1 fruit fly cellular context compared by ENCODE assay signal in the genomic region with DNA sequence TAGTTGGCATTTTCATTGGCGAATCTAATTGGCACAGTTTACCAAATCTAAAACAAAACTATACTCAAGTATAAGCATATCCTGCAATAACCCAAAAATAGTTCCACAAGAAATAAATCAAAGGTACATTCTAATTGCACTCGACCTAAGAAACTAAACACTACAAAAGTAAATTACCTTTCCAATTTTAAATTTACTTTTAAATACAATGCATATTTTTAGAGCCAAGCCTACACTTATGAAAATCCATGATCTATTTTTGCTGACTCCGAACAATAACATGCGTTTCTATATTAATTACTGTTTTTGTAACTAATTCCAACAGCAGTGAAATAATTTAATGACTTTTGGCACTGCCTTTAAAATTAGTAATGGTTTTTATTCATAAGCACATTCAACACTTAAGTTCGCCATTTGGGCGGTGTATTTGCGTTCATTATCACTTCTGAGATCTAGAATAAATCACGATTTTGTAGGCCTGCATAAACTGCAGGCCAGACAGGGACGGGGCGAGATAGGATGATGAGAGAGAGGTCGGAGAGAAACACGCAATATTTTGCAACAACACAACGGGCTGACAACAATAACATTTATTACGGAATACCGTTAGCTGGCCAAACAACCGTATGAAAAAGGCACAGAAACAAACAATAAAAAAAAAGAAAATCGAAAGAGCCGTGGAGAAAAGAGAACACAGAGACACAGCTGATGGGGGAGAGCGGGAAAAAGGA.
TF ChIP-seq lines count a peak whose summit lies in the region.

No protein-coding gene starts in this region.

TF ChIP-seq in whole organism, embryonic, 481 proteins besides CTCF, POLR2A, EP300 and RAD21 (continued from another document and continues in another):
- TF ChIP-seq H2.0 (GFP tag; IDR thresholded peaks at IDR 0.05; lab: Robert Waterston, UW) (no peak), CG5953 (GFP tag; IDR thresholded peaks at IDR 0.05; lab: Robert Waterston, UW) (no peak), CG4820 (GFP tag; optimal IDR thresholded peaks at IDR 0.05; lab: Kevin White, UChicago) (peak; percentile 80), zen2 (GFP tag; IDR thresholded peaks at IDR 0.05; lab: Robert Waterston, UW; ENCODE audit: partially characterized antibody) (no peak), CG7556 (GFP tag; optimal IDR thresholded peaks at IDR 0.05; lab: Kevin White, UChicago) (peak; percentile 55), CG12071 (GFP tag; optimal IDR thresholded peaks at IDR 0.05; lab: Kevin White, UChicago) (no peak), twi (tag; optimal IDR thresholded peaks at IDR 0.05; lab: Kevin White, UChicago) (no peak), CG13775 (GFP tag; optimal IDR thresholded peaks at IDR 0.05; lab: Kevin White, UChicago) (peak; percentile 44), Rx (GFP tag; IDR thresholded peaks at IDR 0.05; lab: Robert Waterston, UW) (no peak), rib (GFP tag; IDR thresholded peaks at IDR 0.05; lab: Robert Waterston, UW) (no peak), CG30403 (GFP tag; optimal IDR thresholded peaks at IDR 0.05; lab: Kevin White, UChicago) (peak; percentile 46), CG8388 (GFP tag; optimal IDR thresholded peaks at IDR 0.05; lab: Kevin White, UChicago) (peak; percentile 30), CG15601 (tag; optimal IDR thresholded peaks at IDR 0.05; lab: Kevin White, UChicago) (no peak), CG17612 (GFP tag; IDR thresholded peaks at IDR 0.05; lab: Robert Waterston, UW) (no peak), CG31388 (GFP tag; optimal IDR thresholded peaks at IDR 0.05; lab: Kevin White, UChicago) (no peak), Ets97D (GFP tag; optimal IDR thresholded peaks at IDR 0.05; lab: Kevin White, UChicago) (no peak), bcd (GFP tag; optimal IDR thresholded peaks at IDR 0.05; lab: Kevin White, UChicago) (no peak), CG18011 (GFP tag; optimal IDR thresholded peaks at IDR 0.05; lab: Kevin White, UChicago) (no peak), CG7745 (tag; optimal IDR thresholded peaks at IDR 0.05; lab: Kevin White, UChicago) (no peak), Hr39 (optimal IDR thresholded peaks at IDR 0.05; lab: Kevin White, UChicago) (no peak), br (optimal IDR thresholded peaks at IDR 0.05; lab: Kevin White, UChicago) (no peak), Eip74EF (GFP tag; optimal IDR thresholded peaks at IDR 0.05; lab: Kevin White, UChicago) (no peak), gfzf (GFP tag; optimal IDR thresholded peaks at IDR 0.05; lab: Kevin White, UChicago) (no peak), CG16815 (GFP tag; optimal IDR thresholded peaks at IDR 0.05; lab: Kevin White, UChicago) (peak; percentile 8), Atf6 (GFP tag; IDR thresholded peaks at IDR 0.05; lab: Robert Waterston, UW) (no peak), CG15269 (tag; optimal IDR thresholded peaks at IDR 0.05; lab: Kevin White, UChicago) (no peak), CG17829 (tag; optimal IDR thresholded peaks at IDR 0.05; lab: Kevin White, UChicago) (no peak), chm (GFP tag; IDR thresholded peaks at IDR 0.05; lab: Robert Waterston, UW) (no peak), ttk (GFP tag; IDR thresholded peaks at IDR 0.05; lab: Robert Waterston, UW) (no peak), CoRest (tag; optimal IDR thresholded peaks at IDR 0.05; lab: Kevin White, UChicago) (peak; percentile 25), tll (GFP tag; optimal IDR thresholded peaks at IDR 0.05; lab: Kevin White, UChicago) (no peak), CG14965 (GFP tag; optimal IDR thresholded peaks at IDR 0.05; lab: Kevin White, UChicago; ENCODE audit: borderline replicate concordance) (no peak), fd64A (GFP tag; optimal IDR thresholded peaks at IDR 0.05; lab: Kevin White, UChicago) (no peak), Adf1 (GFP tag; IDR thresholded peaks at IDR 0.05; lab: Robert Waterston, UW) (no peak), pros (GFP tag; optimal IDR thresholded peaks at IDR 0.05; lab: Kevin White, UChicago) (no peak), Bgb (GFP tag; IDR thresholded peaks at IDR 0.05; lab: Robert Waterston, UW; ENCODE audit: partially characterized antibody) (no peak), h (optimal IDR thresholded peaks at IDR 0.05; lab: Kevin White, UChicago) (no peak), oc (tag; optimal IDR thresholded peaks at IDR 0.05; lab: Kevin White, UChicago) (no peak), Ada2b (GFP tag; IDR thresholded peaks at IDR 0.05; lab: Robert Waterston, UW) (no peak), tup (GFP tag; optimal IDR thresholded peaks at IDR 0.05; lab: Kevin White, UChicago) (no peak), CG11560 (tag; IDR thresholded peaks at IDR 0.05; lab: Robert Waterston, UW) (no peak), CG4617 (GFP tag; optimal IDR thresholded peaks at IDR 0.05; lab: Kevin White, UChicago; ENCODE audit: borderline replicate concordance) (no peak), sna (GFP tag; IDR thresholded peaks at IDR 0.05; lab: Robert Waterston, UW; ENCODE audit: partially characterized antibody) (no peak), insv (GFP tag; optimal IDR thresholded peaks at IDR 0.05; lab: Kevin White, UChicago) (no peak), Camta (GFP tag; optimal IDR thresholded peaks at IDR 0.05; lab: Kevin White, UChicago) (no peak), Kr (GFP tag; optimal IDR thresholded peaks at IDR 0.05; lab: Kevin White, UChicago) (no peak), CG11247 (GFP tag; IDR thresholded peaks at IDR 0.05; lab: Robert Waterston, UW) (no peak), ssp (GFP tag; IDR thresholded peaks at IDR 0.05; lab: Robert Waterston, UW) (no peak), sug (tag; optimal IDR thresholded peaks at IDR 0.05; lab: Kevin White, UChicago) (no peak), CG8290 (GFP tag; optimal IDR thresholded peaks at IDR 0.05; lab: Kevin White, UChicago) (no peak), CG8290 (tag; optimal IDR thresholded peaks at IDR 0.05; lab: Kevin White, UChicago) (no peak), CG16863 (GFP tag; optimal IDR thresholded peaks at IDR 0.05; lab: Kevin White, UChicago) (peak; percentile 22), H15 (GFP tag; IDR thresholded peaks at IDR 0.05; lab: Robert Waterston, UW) (no peak), CG10565 (GFP tag; optimal IDR thresholded peaks at IDR 0.05; lab: Kevin White, UChicago) (no peak), CG9609 (GFP tag; optimal IDR thresholded peaks at IDR 0.05; lab: Kevin White, UChicago) (no peak), dmrt11E (tag; optimal IDR thresholded peaks at IDR 0.05; lab: Kevin White, UChicago) (peak; percentile 14), lmd (GFP tag; IDR thresholded peaks at IDR 0.05; lab: Robert Waterston, UW) (no peak), run (tag; optimal IDR thresholded peaks at IDR 0.05; lab: Kevin White, UChicago) (no peak), cas (GFP tag; IDR thresholded peaks at IDR 0.05; lab: Robert Waterston, UW) (no peak), caup (GFP tag; optimal IDR thresholded peaks at IDR 0.05; lab: Kevin White, UChicago; ENCODE audit: severe bottlenecking) (no peak), CG11723 (GFP tag; optimal IDR thresholded peaks at IDR 0.05; lab: Kevin White, UChicago) (no peak), CG5180 (GFP tag; optimal IDR thresholded peaks at IDR 0.05; lab: Kevin White, UChicago) (no peak), sima (GFP tag; optimal IDR thresholded peaks at IDR 0.05; lab: Kevin White, UChicago) (no peak), CG31365 (tag; optimal IDR thresholded peaks at IDR 0.05; lab: Kevin White, UChicago) (no peak), CG32772 (GFP tag; IDR thresholded peaks at IDR 0.05; lab: Robert Waterston, UW) (no peak), CG10431 (GFP tag; optimal IDR thresholded peaks at IDR 0.05; lab: Kevin White, UChicago) (no peak), CG10654 (GFP tag; optimal IDR thresholded peaks at IDR 0.05; lab: Kevin White, UChicago) (no peak), CG6854 (GFP tag; optimal IDR thresholded peaks at IDR 0.05; lab: Kevin White, UChicago) (no peak), Blimp-1 (GFP tag; optimal IDR thresholded peaks at IDR 0.05; lab: Kevin White, UChicago) (no peak), jumu (GFP tag; optimal IDR thresholded peaks at IDR 0.05; lab: Kevin White, UChicago) (no peak), tx (GFP tag; optimal IDR thresholded peaks at IDR 0.05; lab: Kevin White, UChicago) (no peak), CG18262 (tag; optimal IDR thresholded peaks at IDR 0.05; lab: Kevin White, UChicago) (peak; percentile 29), Sox100B (GFP tag; optimal IDR thresholded peaks at IDR 0.05; lab: Kevin White, UChicago) (peak; percentile 31), inv (GFP tag; IDR thresholded peaks at IDR 0.05; lab: Robert Waterston, UW; ENCODE audit: partially characterized antibody) (no peak), Trl (optimal IDR thresholded peaks at IDR 0.05; lab: Kevin White, UChicago) (peak in 1 of 2 experiments; percentile 72), Trl (GFP tag; optimal IDR thresholded peaks at IDR 0.05; lab: Kevin White, UChicago) (no peak), CG14710 (tag; optimal IDR thresholded peaks at IDR 0.05; lab: Kevin White, UChicago) (no peak), crp (GFP tag; optimal IDR thresholded peaks at IDR 0.05; lab: Kevin White, UChicago) (no peak), wdn (GFP tag; IDR thresholded peaks at IDR 0.05; lab: Robert Waterston, UW) (no peak), CG34422 (GFP tag; IDR thresholded peaks at IDR 0.05; lab: Robert Waterston, UW) (no peak), Spps (tag; optimal IDR thresholded peaks at IDR 0.05; lab: Kevin White, UChicago) (no peak), nerfin-1 (tag; optimal IDR thresholded peaks at IDR 0.05; lab: Kevin White, UChicago) (peak; percentile 19), Fer1 (GFP tag; optimal IDR thresholded peaks at IDR 0.05; lab: Kevin White, UChicago) (no peak), CG10959 (GFP tag; IDR thresholded peaks at IDR 0.05; lab: Robert Waterston, UW) (no peak), Max (GFP tag; optimal IDR thresholded peaks at IDR 0.05; lab: Kevin White, UChicago) (no peak), hth (optimal IDR thresholded peaks at IDR 0.05; lab: Kevin White, UChicago) (no peak), seq (GFP tag; IDR thresholded peaks at IDR 0.05; lab: Robert Waterston, UW) (no peak), CG12155 (GFP tag; optimal IDR thresholded peaks at IDR 0.05; lab: Kevin White, UChicago) (no peak), CG18476 (GFP tag; optimal IDR thresholded peaks at IDR 0.05; lab: Kevin White, UChicago) (peak; percentile 22), Nf-YC (tag; optimal IDR thresholded peaks at IDR 0.05; lab: Kevin White, UChicago) (no peak), CG8944 (GFP tag; optimal IDR thresholded peaks at IDR 0.05; lab: Kevin White, UChicago) (no peak), CG8281 (tag; optimal IDR thresholded peaks at IDR 0.05; lab: Kevin White, UChicago) (no peak), Atf3 (GFP tag; optimal IDR thresholded peaks at IDR 0.05; lab: Kevin White, UChicago) (no peak), jigr1 (GFP tag; IDR thresholded peaks at IDR 0.05; lab: Robert Waterston, UW) (no peak), Gsc (GFP tag; IDR thresholded peaks at IDR 0.05; lab: Robert Waterston, UW) (no peak), CG17912 (GFP tag; optimal IDR thresholded peaks at IDR 0.05; lab: Kevin White, UChicago) (no peak), Xrp1 (GFP tag; IDR thresholded peaks at IDR 0.05; lab: Robert Waterston, UW) (no peak), shn (GFP tag; optimal IDR thresholded peaks at IDR 0.05; lab: Kevin White, UChicago) (no peak), CG3163 (GFP tag; optimal IDR thresholded peaks at IDR 0.05; lab: Kevin White, UChicago) (peak; percentile 40), CG1792 (GFP tag; optimal IDR thresholded peaks at IDR 0.05; lab: Kevin White, UChicago) (no peak), Lim3 (GFP tag; IDR thresholded peaks at IDR 0.05; lab: Robert Waterston, UW) (no peak), CG4404 (GFP tag; IDR thresholded peaks at IDR 0.05; lab: Robert Waterston, UW) (no peak), prd (optimal IDR thresholded peaks at IDR 0.05; lab: Kevin White, UChicago) (no peak), prd (GFP tag; IDR thresholded peaks at IDR 0.05; lab: Robert Waterston, UW) (no peak), CG15073 (GFP tag; optimal IDR thresholded peaks at IDR 0.05; lab: Kevin White, UChicago) (no peak), CG11696 (GFP tag; IDR thresholded peaks at IDR 0.05; lab: Robert Waterston, UW) (no peak), CG4282 (GFP tag; optimal IDR thresholded peaks at IDR 0.05; lab: Kevin White, UChicago) (no peak), knrl (GFP tag; IDR thresholded peaks at IDR 0.05; lab: Robert Waterston, UW; ENCODE audit: partially characterized antibody) (no peak), fd3F (GFP tag; optimal IDR thresholded peaks at IDR 0.05; lab: Kevin White, UChicago) (no peak), CG10979 (tag; optimal IDR thresholded peaks at IDR 0.05; lab: Kevin White, UChicago) (no peak), ara (GFP tag; IDR thresholded peaks at IDR 0.05; lab: Robert Waterston, UW) (no peak), en (GFP tag; optimal IDR thresholded peaks at IDR 0.05; lab: Kevin White, UChicago) (no peak), wor (GFP tag; IDR thresholded peaks at IDR 0.05; lab: Robert Waterston, UW) (no peak), CG3281 (GFP tag; optimal IDR thresholded peaks at IDR 0.05; lab: Kevin White, UChicago) (no peak), CG2120 (GFP tag; optimal IDR thresholded peaks at IDR 0.05; lab: Kevin White, UChicago) (no peak), Ets65A (GFP tag; lab: Kevin White, UChicago) (peak; percentile 51), CG16779 (GFP tag; IDR thresholded peaks at IDR 0.05; lab: Robert Waterston, UW) (no peak), sqz (GFP tag; optimal IDR thresholded peaks at IDR 0.05; lab: Kevin White, UChicago) (peak; percentile 24), org-1 (GFP tag; optimal IDR thresholded peaks at IDR 0.05; lab: Kevin White, UChicago) (no peak), NC2α (GFP tag; optimal IDR thresholded peaks at IDR 0.05; lab: Kevin White, UChicago) (no peak), Dref (GFP tag; IDR thresholded peaks at IDR 0.05; lab: Robert Waterston, UW) (no peak), HLHmδ (GFP tag; optimal IDR thresholded peaks at IDR 0.05; lab: Kevin White, UChicago) (no peak), MESR4 (GFP tag; optimal IDR thresholded peaks at IDR 0.05; lab: Kevin White, UChicago) (no peak), nerfin-2 (GFP tag; IDR thresholded peaks at IDR 0.05; lab: Robert Waterston, UW; ENCODE audit: partially characterized antibody) (no peak), CG12659 (GFP tag; optimal IDR thresholded peaks at IDR 0.05; lab: Kevin White, UChicago) (no peak), CG1602 (GFP tag; optimal IDR thresholded peaks at IDR 0.05; lab: Kevin White, UChicago) (no peak), CG4730 (GFP tag; IDR thresholded peaks at IDR 0.05; lab: Robert Waterston, UW) (no peak), CG3407 (GFP tag; optimal IDR thresholded peaks at IDR 0.05; lab: Kevin White, UChicago) (no peak), ci (GFP tag; IDR thresholded peaks at IDR 0.05; lab: Robert Waterston, UW) (0 out of 3 replicates have a peak, but pooled peaks have one; percentile 20), CG11504 (tag; optimal IDR thresholded peaks at IDR 0.05; lab: Kevin White, UChicago) (peak; percentile 51), cwo (GFP tag; optimal IDR thresholded peaks at IDR 0.05; lab: Kevin White, UChicago) (no peak)
